Fruit fly (Drosophila melanogaster) whole organism, embryonic: Measurements from ENCODE around the gene Srg3.

ENCODE experiments used
- Bgb ChIP-seq: fragments of 200-800 bp; sonication (Bioruptor generic); IDR thresholded peaks from 2 replicates; pipeline ENCODE4 v1.3.6; 2022; ENCODE audit warnings: missing biosample characterization, missing genetic modification characterization; ENCODE audit not compliant: partially characterized antibody
- C15 ChIP-seq: fragments of 200-800 bp; sonication (Bioruptor generic); IDR thresholded peaks from 3 replicates; pipeline ENCODE4 v1.3.6; 2022; ENCODE audit warnings: missing biosample characterization, missing genetic modification characterization
- CG10565 ChIP-seq: fragments of 200-800 bp; sonication (Bioruptor generic); optimal IDR thresholded peaks from 3 replicates; lab custom pipeline; 2016; ENCODE audit warnings: missing biosample characterization, mild to moderate bottlenecking, missing genetic modification characterization
- CG11398 ChIP-seq: fragments of 200-800 bp; sonication (Bioruptor generic); optimal IDR thresholded peaks from 2 replicates; lab custom pipeline; 2016; ENCODE audit warnings: missing biosample characterization, missing genetic modification characterization
- CG13296 ChIP-seq: fragments of 200-800 bp; sonication (Bioruptor generic); optimal IDR thresholded peaks from 3 replicates; lab custom pipeline; 2018; ENCODE audit warnings: missing biosample characterization, mild to moderate bottlenecking, missing genetic modification characterization
- CG14441 ChIP-seq: fragments of 200-800 bp; sonication (Bioruptor generic); IDR thresholded peaks from 2 replicates; pipeline ENCODE4 v1.3.6; 2022; ENCODE audit warnings: missing biosample characterization, missing genetic modification characterization
- CG14860 ChIP-seq: fragments of 200-800 bp; sonication (Bioruptor generic); IDR thresholded peaks from 3 replicates; pipeline ENCODE4 v1.3.6; 2022; ENCODE audit warnings: missing biosample characterization, missing genetic modification characterization; ENCODE audit not compliant: partially characterized antibody
- CG14965 ChIP-seq: fragments of 200-800 bp; sonication (Bioruptor generic); optimal IDR thresholded peaks from 2 replicates; lab custom pipeline; 2016; ENCODE audit warnings: missing biosample characterization, missing genetic modification characterization, borderline replicate concordance
- CG1647 ChIP-seq: fragments of 200-800 bp; sonication (Bioruptor generic); optimal IDR thresholded peaks from 3 replicates; lab custom pipeline; 2016; ENCODE audit warnings: missing biosample characterization, missing genetic modification characterization
- CG16813 ChIP-seq: fragments of 200-800 bp; sonication (Bioruptor generic); IDR thresholded peaks from 3 replicates; pipeline ENCODE4 v1.3.6; 2022; ENCODE audit warnings: missing biosample characterization, missing genetic modification characterization; ENCODE audit not compliant: partially characterized antibody
- CG17361 ChIP-seq: fragments of 200-800 bp; sonication (Bioruptor generic); IDR thresholded peaks from 3 replicates; pipeline ENCODE4 v1.3.6; 2022; ENCODE audit warnings: missing biosample characterization, missing genetic modification characterization
- CG17568 ChIP-seq: fragments of 200-800 bp; sonication (Bioruptor generic); optimal IDR thresholded peaks from 2 replicates; lab custom pipeline; 2018; ENCODE audit warnings: missing biosample characterization, mild to moderate bottlenecking, missing genetic modification characterization, moderate library complexity
- CG1832 ChIP-seq: fragments of 200-800 bp; sonication (Bioruptor generic); optimal IDR thresholded peaks from 2 replicates; lab custom pipeline; 2017; ENCODE audit warnings: missing biosample characterization, mild to moderate bottlenecking, missing genetic modification characterization, inconsistent platforms
- CG30403 ChIP-seq: fragments of 200-800 bp; sonication (Bioruptor generic); optimal IDR thresholded peaks from 3 replicates; lab custom pipeline; 2016; ENCODE audit warnings: missing biosample characterization, missing genetic modification characterization
- CG3065 ChIP-seq: fragments of 200-800 bp; sonication (Bioruptor generic); optimal IDR thresholded peaks from 2 replicates; lab custom pipeline; 2016; ENCODE audit warnings: missing biosample characterization, missing genetic modification characterization
- CG31388 ChIP-seq: fragments of 200-800 bp; sonication (Bioruptor generic); optimal IDR thresholded peaks from 2 replicates; lab custom pipeline; 2016; ENCODE audit warnings: missing biosample characterization, missing genetic modification characterization
- CG32532 ChIP-seq: fragments of 200-800 bp; sonication (Bioruptor generic); IDR thresholded peaks from 2 replicates; pipeline ENCODE4 v1.3.6; 2022; ENCODE audit warnings: missing biosample characterization, missing genetic modification characterization
- CG5953 ChIP-seq: fragments of 200-800 bp; sonication (Bioruptor generic); IDR thresholded peaks from 2 replicates; pipeline ENCODE4 v1.3.6; 2022; ENCODE audit warnings: missing biosample characterization, missing genetic modification characterization
- CG6791 ChIP-seq: fragments of 200-800 bp; sonication (Bioruptor generic); IDR thresholded peaks from 3 replicates; pipeline ENCODE4 v1.3.6; 2022; ENCODE audit warnings: missing biosample characterization, missing genetic modification characterization; ENCODE audit not compliant: partially characterized antibody
- CG7745 ChIP-seq: fragments of 200-800 bp; sonication (Bioruptor generic); optimal IDR thresholded peaks from 2 replicates; lab custom pipeline; 2018; ENCODE audit warnings: missing biosample characterization, mild to moderate bottlenecking, missing genetic modification characterization, moderate library complexity
- CG7839 ChIP-seq: fragments of 200-800 bp; sonication (Bioruptor generic); optimal IDR thresholded peaks from 3 replicates; lab custom pipeline; 2018; ENCODE audit warnings: missing biosample characterization, mild to moderate bottlenecking, missing genetic modification characterization, moderate library complexity
- CG8359 ChIP-seq: fragments of 200-800 bp; sonication (Bioruptor generic); optimal IDR thresholded peaks from 2 replicates; lab custom pipeline; 2017; ENCODE audit warnings: missing biosample characterization, mild to moderate bottlenecking, missing genetic modification characterization, borderline replicate concordance
- CG9876 ChIP-seq: fragments of 200-800 bp; sonication (Bioruptor generic); optimal IDR thresholded peaks from 2 replicates; lab custom pipeline; 2016; ENCODE audit warnings: missing biosample characterization, missing genetic modification characterization
- CG9932 ChIP-seq: fragments of 200-800 bp; sonication (Bioruptor generic); IDR thresholded peaks from 2 replicates; pipeline ENCODE4 v1.3.6; 2022; ENCODE audit warnings: missing biosample characterization, missing genetic modification characterization
- Dll ChIP-seq: fragments of 200-800 bp; sonication (Bioruptor generic); IDR thresholded peaks from 4 replicates; pipeline ENCODE4 v1.3.6; 2022; ENCODE audit warnings: missing biosample characterization, missing genetic modification characterization; ENCODE audit not compliant: partially characterized antibody
- Gsc ChIP-seq: fragments of 200-800 bp; sonication (Bioruptor generic); IDR thresholded peaks from 2 replicates; pipeline ENCODE4 v1.3.6; 2022; ENCODE audit warnings: missing biosample characterization, missing genetic modification characterization
- Gug ChIP-seq: fragments of 200-800 bp; sonication (Bioruptor generic); IDR thresholded peaks from 4 replicates; pipeline ENCODE4 v1.3.6; 2022; ENCODE audit warnings: missing biosample characterization, missing genetic modification characterization
- HLH54F ChIP-seq: fragments of 200-800 bp; sonication (Bioruptor generic); optimal IDR thresholded peaks from 3 replicates; lab custom pipeline; 2016; ENCODE audit warnings: missing biosample characterization, missing genetic modification characterization
- Hey ChIP-seq: fragments of 200-800 bp; sonication (Bioruptor generic); optimal IDR thresholded peaks from 3 replicates; lab custom pipeline; 2018; ENCODE audit warnings: missing biosample characterization, mild to moderate bottlenecking, missing genetic modification characterization
- Ptx1 ChIP-seq: fragments of 200-800 bp; sonication (Bioruptor generic); IDR thresholded peaks from 2 replicates; pipeline ENCODE4 v1.3.6; 2022; ENCODE audit warnings: missing biosample characterization, missing genetic modification characterization
- Xrp1 ChIP-seq: fragments of 200-800 bp; sonication (Bioruptor generic); IDR thresholded peaks from 2 replicates; pipeline ENCODE4 v1.3.6; 2022; ENCODE audit warnings: missing biosample characterization, missing genetic modification characterization
- az2 ChIP-seq: fragments of 200-800 bp; sonication (Bioruptor generic); optimal IDR thresholded peaks from 3 replicates; lab custom pipeline; 2016; ENCODE audit warnings: missing biosample characterization, missing genetic modification characterization
- bsh ChIP-seq, 2 experiments: fragments of 200-800 bp; sonication (Bioruptor generic); optimal IDR thresholded peaks; 2 replicates each; lab custom pipeline; 2017 to 2018; ENCODE audit warnings: mild to moderate bottlenecking in 2 of 2, missing biosample characterization in 2 of 2, missing genetic modification characterization in 2 of 2, moderate library complexity in 1 of 2
- chm ChIP-seq: fragments of 200-800 bp; sonication (Bioruptor generic); IDR thresholded peaks from 2 replicates; pipeline ENCODE4 v1.3.6; 2022; ENCODE audit warnings: missing biosample characterization, missing genetic modification characterization
- dimm ChIP-seq: fragments of 200-800 bp; sonication (Bioruptor generic); IDR thresholded peaks from 2 replicates; pipeline ENCODE4 v1.3.6; 2022; ENCODE audit warnings: missing biosample characterization, missing genetic modification characterization
- dmrt11E ChIP-seq: fragments of 200-800 bp; sonication (Bioruptor generic); optimal IDR thresholded peaks from 3 replicates; lab custom pipeline; 2018; ENCODE audit warnings: missing biosample characterization, mild to moderate bottlenecking, missing genetic modification characterization, moderate library complexity
- gcm2 ChIP-seq: fragments of 200-800 bp; sonication (Bioruptor generic); optimal IDR thresholded peaks from 2 replicates; lab custom pipeline; 2016; ENCODE audit warnings: missing biosample characterization, missing genetic modification characterization
- lmd ChIP-seq: fragments of 200-800 bp; sonication (Bioruptor generic); IDR thresholded peaks from 2 replicates; pipeline ENCODE4 v1.3.6; 2022; ENCODE audit warnings: missing biosample characterization, missing genetic modification characterization
- luna ChIP-seq: fragments of 200-800 bp; sonication (Bioruptor generic); optimal IDR thresholded peaks from 2 replicates; lab custom pipeline; 2016; ENCODE audit warnings: missing biosample characterization, missing genetic modification characterization
- nerfin-2 ChIP-seq: fragments of 200-800 bp; sonication (Bioruptor generic); IDR thresholded peaks from 2 replicates; pipeline ENCODE4 v1.3.6; 2022; ENCODE audit warnings: missing biosample characterization, missing genetic modification characterization; ENCODE audit not compliant: partially characterized antibody
- onecut ChIP-seq: fragments of 200-800 bp; sonication (Bioruptor generic); IDR thresholded peaks from 2 replicates; pipeline ENCODE4 v1.3.6; 2022; ENCODE audit warnings: missing biosample characterization, missing genetic modification characterization
- pita ChIP-seq: fragments of 200-800 bp; sonication (Bioruptor generic); optimal IDR thresholded peaks from 2 replicates; lab custom pipeline; 2017; ENCODE audit warnings: missing biosample characterization, mild to moderate bottlenecking, missing genetic modification characterization
- psq ChIP-seq: fragments of 200-800 bp; sonication (Bioruptor generic); optimal IDR thresholded peaks from 2 replicates; lab custom pipeline; 2017; ENCODE audit warnings: missing biosample characterization, missing genetic modification characterization
- salm ChIP-seq: fragments of 200-800 bp; sonication (Bioruptor generic); optimal IDR thresholded peaks from 2 replicates; lab custom pipeline; 2018; ENCODE audit warnings: missing biosample characterization, mild to moderate bottlenecking, missing genetic modification characterization
- tin ChIP-seq: fragments of 200-800 bp; sonication (Bioruptor generic); optimal IDR thresholded peaks from 3 replicates; lab custom pipeline; 2016; ENCODE audit warnings: missing biosample characterization, missing genetic modification characterization
- tx ChIP-seq: fragments of 200-800 bp; sonication (Bioruptor generic); optimal IDR thresholded peaks from 2 replicates; lab custom pipeline; 2016; ENCODE audit warnings: missing biosample characterization, missing genetic modification characterization
- unc-4 ChIP-seq: fragments of 200-800 bp; sonication (Bioruptor generic); IDR thresholded peaks from 2 replicates; pipeline ENCODE4 v1.3.6; 2022; ENCODE audit warnings: missing biosample characterization, missing genetic modification characterization; ENCODE audit not compliant: partially characterized antibody
- zen2 ChIP-seq: fragments of 200-800 bp; sonication (Bioruptor generic); IDR thresholded peaks from 3 replicates; pipeline ENCODE4 v1.3.6; 2022; ENCODE audit warnings: missing biosample characterization, missing genetic modification characterization; ENCODE audit not compliant: partially characterized antibody

The Srg3 gene

DNA sequence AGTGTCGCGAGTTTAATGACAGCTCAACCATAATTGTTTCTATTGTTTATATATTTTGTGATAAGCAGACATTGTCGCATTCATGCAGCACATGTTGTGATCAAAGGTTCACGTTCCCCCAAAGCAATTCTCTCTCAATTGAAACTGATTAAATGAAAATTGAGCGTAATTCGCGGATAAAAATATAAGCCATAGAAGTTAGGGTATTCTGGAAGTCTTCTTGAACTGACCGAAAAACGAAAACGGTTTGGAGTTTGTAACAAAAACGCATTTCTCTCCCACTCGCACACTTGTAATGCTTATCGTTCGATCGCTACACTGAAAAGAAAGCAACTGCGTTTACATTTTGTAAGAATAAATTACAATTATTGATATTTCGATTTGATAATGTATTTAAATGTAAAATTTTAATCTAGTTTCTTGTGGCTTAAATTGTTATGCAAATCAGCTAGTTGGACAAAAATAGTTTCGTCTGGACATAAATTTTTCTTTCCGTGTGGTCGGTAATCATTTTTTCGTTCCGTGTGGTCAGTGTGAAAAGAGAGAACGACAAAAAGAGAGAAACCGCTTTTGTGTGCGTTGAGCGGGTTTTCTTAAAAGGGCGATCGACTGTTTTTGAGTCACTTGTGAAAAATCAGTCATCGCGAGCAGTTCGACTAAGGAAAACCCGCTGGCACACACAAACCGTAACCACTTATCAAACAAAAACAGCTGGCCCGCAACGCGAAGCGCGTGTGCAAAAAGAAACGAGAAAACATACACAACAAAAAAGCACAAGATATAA lies 20.2 kb upstream of the Srg3 start, which contains the start of gene aay (continued):
- peak; percentile 91 for TF ChIP-seq CG9876 (GFP tag; lab: Kevin White, UChicago)
- peak; percentile 97 for TF ChIP-seq gcm2 (GFP tag; lab: Kevin White, UChicago)
- peak; percentile 95 for TF ChIP-seq C15 (GFP tag; lab: Robert Waterston, UW)
- TF ChIP-seq Xrp1, result peak; percentile 99
- TF ChIP-seq CG5953 (GFP tag; lab: Robert Waterston, UW), result peak; percentile 97
- peak; percentile 99 for TF ChIP-seq az2 (GFP tag; lab: Kevin White, UChicago)
- peak; percentile 99 for TF ChIP-seq CG17568 (GFP tag; lab: Kevin White, UChicago)
- TF ChIP-seq CG10565 (GFP tag; lab: Kevin White, UChicago), result peak; percentile 95
- peak; percentile 97 for TF ChIP-seq CG9932 (GFP tag; lab: Robert Waterston, UW)
- TF ChIP-seq CG14441 (GFP tag; lab: Robert Waterston, UW), result peak; percentile 98
- TF ChIP-seq HLH54F, result peak; percentile 98
- TF ChIP-seq CG6791 (GFP tag; lab: Robert Waterston, UW), result no peak
- TF ChIP-seq unc-4 (GFP tag; lab: Robert Waterston, UW), result peak; percentile 34; the same call in 1 of the 2 replicates
- 0 out of 4 replicates have a peak, but pooled peaks have one; percentile 18 for TF ChIP-seq Dll (GFP tag; lab: Robert Waterston, UW)
- peak; percentile 79 for TF ChIP-seq Hey (tag; lab: Kevin White, UChicago)
- TF ChIP-seq Gug (GFP tag; lab: Robert Waterston, UW), result peak; percentile 97
- TF ChIP-seq CG3065 (GFP tag; lab: Kevin White, UChicago), result peak; percentile 98
- TF ChIP-seq CG14965 (GFP tag; lab: Kevin White, UChicago), result peak; percentile 81
- TF ChIP-seq CG1647 (GFP tag; lab: Kevin White, UChicago), result peak; percentile 98
- TF ChIP-seq CG32532 (GFP tag; lab: Robert Waterston, UW), result peak; percentile 98
- TF ChIP-seq CG1832 (GFP tag; lab: Kevin White, UChicago), result no peak
- TF ChIP-seq CG31388, result peak; percentile 96
- TF ChIP-seq CG17361, result peak; percentile 99
- peak; percentile 93 for TF ChIP-seq dimm (GFP tag; lab: Robert Waterston, UW)
- peak; percentile 99 for TF ChIP-seq salm
- peak; percentile 98 for TF ChIP-seq tin (GFP tag; lab: Kevin White, UChicago)
- peak; percentile 88 for TF ChIP-seq CG7745
- no peak for TF ChIP-seq CG14860 (GFP tag; lab: Robert Waterston, UW)
- TF ChIP-seq Ptx1, result peak; percentile 99
- TF ChIP-seq CG16813 (GFP tag; lab: Robert Waterston, UW), result no peak
- peak; percentile 85 for TF ChIP-seq luna
- TF ChIP-seq Gsc (GFP tag; lab: Robert Waterston, UW), result peak; percentile 95
- TF ChIP-seq psq (GFP tag; lab: Kevin White, UChicago), result peak; percentile 96
- peak; percentile 93 to 99 for TF ChIP-seq bsh (GFP tag; optimal IDR thresholded peaks at IDR 0.05; lab: Kevin White, UChicago)
- TF ChIP-seq tx (GFP tag; lab: Kevin White, UChicago), result peak; percentile 97
- TF ChIP-seq CG8359, result peak; percentile 95
- TF ChIP-seq Bgb (GFP tag; lab: Robert Waterston, UW), result peak; percentile 21; the same call in 1 of the 2 replicates
- TF ChIP-seq nerfin-2 (GFP tag; lab: Robert Waterston, UW), result no peak
- TF ChIP-seq CG11398 (GFP tag; lab: Kevin White, UChicago), result peak; percentile 95
- TF ChIP-seq chm (GFP tag; lab: Robert Waterston, UW), result peak; percentile 99
- peak; percentile 99 for TF ChIP-seq CG30403 (GFP tag; lab: Kevin White, UChicago)
- TF ChIP-seq onecut (GFP tag; lab: Robert Waterston, UW), result peak; percentile 95
- TF ChIP-seq pita, result no peak
- peak; percentile 99 for TF ChIP-seq dmrt11E (tag; lab: Kevin White, UChicago)
- peak; percentile 99 for TF ChIP-seq CG13296 (GFP tag; lab: Kevin White, UChicago)
- no peak for TF ChIP-seq zen2 (GFP tag; lab: Robert Waterston, UW)
- peak; percentile 98 for TF ChIP-seq lmd
- peak; percentile 99 for TF ChIP-seq CG7839 (tag; lab: Kevin White, UChicago)
